Fruit fly (Drosophila melanogaster): Measurements from ENCODE around the gene CaMKI.

Gene CaMKI

dm6 chr4:445113-445718 is at the start of gene CaMKI:
Gene CaMKI, plus strand, starts transcription at chr4:445504.
- no peak for TF ChIP-seq fd96Ca (GFP tag; IDR thresholded peaks at IDR 0.05)
- TF ChIP-seq CG34367 (tag; optimal IDR thresholded peaks at IDR 0.05) = no peak
- TF ChIP-seq CG9948 (tag; optimal IDR thresholded peaks at IDR 0.05) = no peak
- no peak for TF ChIP-seq CG12605 (GFP tag; IDR thresholded peaks at IDR 0.05)
- no peak for TF ChIP-seq CG13204 (GFP tag; optimal IDR thresholded peaks at IDR 0.05)
- no peak for TF ChIP-seq CG8159 (tag; optimal IDR thresholded peaks at IDR 0.05)
- no peak for TF ChIP-seq EcR (GFP tag; optimal IDR thresholded peaks at IDR 0.05)

dm6 chr4:395505-395868 is 49.8 kb upstream of the CaMKI start, which contains the start of gene dati:
Gene dati, minus strand, starts transcription at chr4:395605.
- TF ChIP-seq CG12605 (GFP tag; IDR thresholded peaks at IDR 0.05) (no peak), CG4496 (GFP tag; IDR thresholded peaks at IDR 0.05) (no peak), fd96Ca (GFP tag; IDR thresholded peaks at IDR 0.05) (no peak), CG8301 (tag; optimal IDR thresholded peaks at IDR 0.05) (no peak), CG15710 (tag; optimal IDR thresholded peaks at IDR 0.05) (no peak), D1 (tag; optimal IDR thresholded peaks at IDR 0.05) (no peak), Pif1A (GFP tag; optimal IDR thresholded peaks at IDR 0.05) (no peak), gl (tag; optimal IDR thresholded peaks at IDR 0.05) (no peak)

DNA sequence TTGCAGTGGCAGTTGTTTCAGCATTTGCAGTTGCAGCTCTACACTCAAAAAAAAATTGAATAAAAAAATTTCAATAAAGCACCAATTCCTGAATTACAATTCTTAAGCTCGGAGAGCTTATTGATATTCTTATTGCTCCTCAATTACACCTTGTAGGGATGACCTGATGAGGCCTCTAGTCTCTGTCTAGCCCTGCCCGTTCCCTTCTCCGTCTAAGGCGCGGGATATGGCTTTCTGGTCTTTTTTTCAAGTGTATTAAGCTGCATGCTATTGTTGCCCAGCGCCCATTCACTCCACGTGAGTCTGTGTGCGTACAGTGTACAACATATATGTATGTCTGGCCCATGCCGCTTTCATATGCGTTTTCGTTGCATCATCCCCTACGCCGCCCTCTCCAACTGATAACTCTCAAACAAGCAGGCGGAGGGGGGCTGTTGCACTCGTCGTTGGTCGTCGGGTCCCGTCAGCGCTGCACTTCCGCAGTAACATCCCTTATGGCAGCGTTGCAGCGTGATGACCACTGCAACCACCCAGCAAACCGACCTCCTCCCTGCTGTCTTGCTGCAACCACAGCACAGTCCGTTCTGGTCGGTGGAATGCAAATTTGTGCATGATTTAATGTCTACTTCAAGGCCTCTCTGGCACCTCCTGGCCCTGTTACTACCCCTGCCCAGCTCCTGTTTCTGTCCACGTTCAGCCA is 49.3 kb upstream of the CaMKI start:
- TF ChIP-seq CG8301 (tag; optimal IDR thresholded peaks at IDR 0.05) = no peak
- no peak for TF ChIP-seq Ets98B (GFP tag; IDR thresholded peaks at IDR 0.05)
- TF ChIP-seq CG17806 (tag; optimal IDR thresholded peaks at IDR 0.05) = no peak
- TF ChIP-seq Pif1A (GFP tag; optimal IDR thresholded peaks at IDR 0.05) = no peak
- TF ChIP-seq Pif1B (GFP tag; optimal IDR thresholded peaks at IDR 0.05) = peak; percentile 9
- no peak for TF ChIP-seq CG14655 (GFP tag; optimal IDR thresholded peaks at IDR 0.05)
- no peak for TF ChIP-seq Snoo (tag; optimal IDR thresholded peaks at IDR 0.05)
- TF ChIP-seq CG13204 (GFP tag; optimal IDR thresholded peaks at IDR 0.05) = no peak

DNA sequence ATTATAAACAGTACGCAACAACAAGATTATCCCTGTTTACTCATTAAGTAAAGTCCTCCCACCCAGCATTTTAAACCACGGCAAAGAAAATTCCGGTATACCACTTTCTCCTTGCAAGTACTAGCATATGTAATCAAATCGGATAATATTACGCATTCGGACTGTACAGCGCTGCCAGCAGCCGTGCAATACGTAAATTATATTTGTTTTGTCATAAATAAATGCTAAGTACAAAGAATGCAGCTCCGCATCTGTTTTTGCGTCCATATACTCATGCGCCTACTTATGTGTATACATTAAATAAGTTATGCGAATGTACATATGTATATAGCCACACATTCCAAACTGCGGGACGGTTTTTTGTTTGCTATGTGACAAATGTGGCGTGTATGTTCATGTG is 46.7 kb upstream of the CaMKI start:
- no peak for TF ChIP-seq EcR (GFP tag; optimal IDR thresholded peaks at IDR 0.05)

DNA sequence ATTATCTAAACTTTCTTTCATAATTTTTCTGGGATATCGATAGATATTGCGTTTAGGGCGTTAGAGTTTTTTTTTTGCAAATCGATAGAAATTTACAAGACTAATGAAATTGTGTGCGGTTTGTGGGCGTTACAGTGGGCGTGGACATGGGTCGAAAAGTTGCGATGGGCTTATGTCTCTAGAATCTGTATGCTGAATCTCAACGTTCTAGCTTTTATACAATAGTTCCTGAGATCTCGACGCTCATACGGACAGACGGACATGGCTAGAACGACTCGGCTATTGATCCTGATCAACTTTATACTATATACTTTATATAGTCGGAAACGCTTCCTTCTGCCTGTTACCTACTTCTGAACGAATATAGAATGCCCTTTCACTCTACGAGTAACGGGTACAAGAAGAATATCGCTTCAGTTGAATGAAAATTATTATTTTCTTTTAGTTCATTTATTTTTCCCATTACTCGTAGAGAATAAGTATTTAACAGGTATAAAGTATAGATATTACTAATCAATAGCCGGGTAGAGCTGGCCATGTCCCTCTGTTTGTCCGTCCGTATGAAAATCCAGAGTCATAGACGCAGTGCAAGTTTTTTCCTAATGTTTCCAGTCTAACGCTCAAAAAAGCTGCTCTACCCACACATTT is 42.3 kb upstream of the CaMKI start:
- no peak for TF ChIP-seq EcR (GFP tag; optimal IDR thresholded peaks at IDR 0.05)
- TF ChIP-seq Pif1A (GFP tag; optimal IDR thresholded peaks at IDR 0.05) = no peak
- no peak for TF ChIP-seq CG9948 (tag; optimal IDR thresholded peaks at IDR 0.05)
- TF ChIP-seq CG8159 (tag; optimal IDR thresholded peaks at IDR 0.05) = no peak
- no peak for TF ChIP-seq CG8301 (tag; optimal IDR thresholded peaks at IDR 0.05)
- TF ChIP-seq fd96Ca (GFP tag; IDR thresholded peaks at IDR 0.05) = no peak
- no peak for TF ChIP-seq D1 (tag; optimal IDR thresholded peaks at IDR 0.05)
- no peak for TF ChIP-seq CG13204 (GFP tag; optimal IDR thresholded peaks at IDR 0.05)
- TF ChIP-seq CG32121 (GFP tag; IDR thresholded peaks at IDR 0.05) = no peak
- no peak for TF ChIP-seq CG10348 (GFP tag; IDR thresholded peaks at IDR 0.05)
- no peak for TF ChIP-seq Ets98B (GFP tag; IDR thresholded peaks at IDR 0.05)
- TF ChIP-seq CG12605 (GFP tag; IDR thresholded peaks at IDR 0.05) = no peak
- TF ChIP-seq Pif1B (GFP tag; optimal IDR thresholded peaks at IDR 0.05) = no peak
- no peak for TF ChIP-seq Snoo (tag; optimal IDR thresholded peaks at IDR 0.05)
- TF ChIP-seq CG14655 (GFP tag; optimal IDR thresholded peaks at IDR 0.05) = no peak

DNA sequence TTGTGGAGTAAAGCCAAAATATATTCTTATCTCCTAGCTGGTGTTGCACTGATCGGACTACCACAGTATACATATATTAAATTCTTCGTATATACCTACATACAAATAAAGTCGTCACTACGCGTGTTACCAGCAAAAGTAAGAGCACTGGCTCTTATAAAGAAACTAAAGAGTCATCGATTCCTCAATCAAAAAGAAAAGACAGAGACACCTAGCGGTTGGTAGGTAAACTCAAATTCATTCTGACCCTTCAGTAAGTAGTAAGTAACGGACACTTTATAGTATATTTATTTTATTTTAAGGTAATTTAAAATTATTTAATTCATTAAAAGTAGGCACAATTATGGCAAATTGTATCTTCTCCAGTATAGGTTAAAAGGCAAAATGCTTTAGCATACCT is 41.0 kb upstream of the CaMKI start:
- TF ChIP-seq CG8159 (tag; optimal IDR thresholded peaks at IDR 0.05) (peak; percentile 18), CG14655 (GFP tag; optimal IDR thresholded peaks at IDR 0.05) (peak; percentile 60), CG8301 (tag; optimal IDR thresholded peaks at IDR 0.05) (peak; percentile 24), CG10348 (GFP tag; IDR thresholded peaks at IDR 0.05) (no peak), Pif1A (GFP tag; optimal IDR thresholded peaks at IDR 0.05) (peak; percentile 50), CG15710 (tag; optimal IDR thresholded peaks at IDR 0.05) (no peak), D1 (tag; optimal IDR thresholded peaks at IDR 0.05) (peak; percentile 31), CG32121 (GFP tag; IDR thresholded peaks at IDR 0.05) (no peak), gl (tag; optimal IDR thresholded peaks at IDR 0.05) (peak; percentile 24), Snoo (tag; optimal IDR thresholded peaks at IDR 0.05) (peak; percentile 27)

DNA sequence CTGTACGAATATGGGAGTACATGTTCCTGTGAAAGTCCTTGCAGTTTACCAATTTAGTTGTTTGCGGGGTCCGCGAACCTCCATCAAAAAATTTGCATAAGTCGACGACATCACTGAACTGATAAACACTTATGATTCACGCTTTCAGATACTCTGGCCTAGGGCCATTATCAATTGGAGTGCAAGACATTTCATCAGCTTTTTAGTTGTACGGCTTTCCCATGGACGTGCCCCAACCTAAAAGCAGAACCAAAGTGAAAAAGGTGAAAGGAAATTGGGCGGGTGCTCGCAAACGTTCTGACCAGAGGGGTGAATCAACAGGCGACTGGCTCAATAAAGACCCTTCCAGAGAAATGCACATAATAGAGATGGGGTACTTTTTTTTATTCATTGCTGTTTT is 40.1 kb upstream of the CaMKI start:
- TF ChIP-seq Snoo (tag; optimal IDR thresholded peaks at IDR 0.05) = no peak

Measured in whole organism, pupa.